Worm (Caenorhabditis elegans) whole organism, early embryonic: ENCODE measurements around the gene K12B6.11.

Experiments used
- B0310.2 ChIP-seq: sonication (generic microtip); optimal IDR thresholded peaks from 2 replicates; lab custom pipeline; 2016; ENCODE audit warnings: mild to moderate bottlenecking, missing genetic modification characterization, missing compliant biosample characterization
- F13C5.2 ChIP-seq: sonication (generic microtip); optimal IDR thresholded peaks from 2 replicates; lab custom pipeline; 2017; ENCODE audit warnings: mild to moderate bottlenecking, missing genetic modification characterization, inconsistent platforms, missing compliant biosample characterization
- aly-1 ChIP-seq: sonication (generic microtip); optimal IDR thresholded peaks from 2 replicates; lab custom pipeline; 2016; ENCODE audit warnings: missing genetic modification characterization, missing compliant biosample characterization
- ama-1 ChIP-seq: fragments of 150-350 bp; optimal IDR thresholded peaks from 2 replicates; lab custom pipeline; 2014
- ceh-13 ChIP-seq: fragments of 200-800 bp; sonication (Bioruptor generic); optimal IDR thresholded peaks from 2 replicates; lab custom pipeline; 2018; ENCODE audit warnings: mild to moderate bottlenecking, missing genetic modification characterization, missing compliant biosample characterization
- ceh-36 ChIP-seq: sonication (generic microtip); optimal IDR thresholded peaks from 2 replicates; lab custom pipeline; 2016; ENCODE audit warnings: missing genetic modification characterization, inconsistent platforms, missing compliant biosample characterization
- flt-1 ChIP-seq: fragments of 200-800 bp; sonication (Bioruptor generic); IDR thresholded peaks from 2 replicates; pipeline ENCODE4 v1.3.6; 2022; ENCODE audit warnings: missing genetic modification characterization, missing compliant biosample characterization
- hmbx-1 ChIP-seq: sonication (generic microtip); optimal IDR thresholded peaks from 2 replicates; lab custom pipeline; 2016; ENCODE audit warnings: mild to moderate bottlenecking, missing genetic modification characterization, missing compliant biosample characterization
- hnd-1 ChIP-seq: sonication (generic microtip); optimal IDR thresholded peaks from 2 replicates; lab custom pipeline; 2016; ENCODE audit warnings: missing genetic modification characterization, missing compliant biosample characterization
- pes-1 ChIP-seq: fragments of 200-800 bp; sonication (Bioruptor generic); IDR thresholded peaks from 2 replicates; pipeline ENCODE4 v1.3.6; 2022; ENCODE audit warnings: missing genetic modification reagents, missing genetic modification characterization, missing compliant biosample characterization
- sea-1 ChIP-seq: fragments of 200-800 bp; sonication (Bioruptor generic); conservative IDR thresholded peaks from 2 replicates; pipeline ENCODE4 v1.3.6; 2022; ENCODE audit warnings: missing genetic modification characterization, missing compliant biosample characterization
- tbx-11 ChIP-seq: fragments of 200-800 bp; sonication (Bioruptor generic); IDR thresholded peaks from 2 replicates; pipeline ENCODE4 v1.3.6; 2022; ENCODE audit warnings: missing genetic modification characterization, missing compliant biosample characterization
- tbx-37 ChIP-seq: fragments of 200-800 bp; sonication (Bioruptor generic); conservative IDR thresholded peaks from 2 replicates; pipeline ENCODE4 v1.3.6; 2022; ENCODE audit warnings: missing genetic modification reagents, missing genetic modification characterization, missing compliant biosample characterization

DNA sequence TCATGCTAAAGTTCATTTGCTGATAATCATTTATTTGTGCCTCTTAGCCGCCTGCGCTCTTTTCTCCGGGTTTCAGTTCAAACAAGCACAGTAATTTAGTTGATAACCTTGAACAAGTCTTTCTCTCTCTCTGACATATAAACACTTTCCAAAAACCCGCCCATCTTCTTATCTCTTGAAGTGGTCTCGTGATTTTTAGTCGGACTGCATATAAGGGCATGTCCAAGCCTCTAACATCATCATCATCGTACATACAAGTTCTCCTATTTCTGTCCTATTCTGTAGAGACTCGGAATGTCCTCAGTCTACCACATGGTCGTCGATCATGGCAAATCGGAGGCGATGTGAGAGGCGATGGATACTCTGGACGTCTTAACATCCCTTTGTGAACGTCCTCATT is 12.5 kb upstream of the K12B6.11 start, which contains the start of gene F31F7.1:
- TF ChIP-seq pes-1 (GFP tag; lab: Robert Waterston, UW) (no peak), ceh-36 (tag; lab: Kevin White, UChicago) (no peak), ama-1 (no peak), F13C5.2 (tag; lab: Kevin White, UChicago) (no peak), sea-1 (GFP tag; lab: Robert Waterston, UW) (no peak), flt-1 (GFP tag; lab: Robert Waterston, UW) (no peak), tbx-11 (GFP tag; lab: Robert Waterston, UW) (no peak), B0310.2 (no peak), ceh-13 (GFP tag; lab: Kevin White, UChicago) (no peak), hnd-1 (tag; lab: Kevin White, UChicago) (no peak), aly-1 (tag; lab: Kevin White, UChicago) (no peak), tbx-37 (no peak), hmbx-1 (no peak)
